Fruit fly (Drosophila melanogaster): ENCODE measurements around the gene p24-2.

DNA sequence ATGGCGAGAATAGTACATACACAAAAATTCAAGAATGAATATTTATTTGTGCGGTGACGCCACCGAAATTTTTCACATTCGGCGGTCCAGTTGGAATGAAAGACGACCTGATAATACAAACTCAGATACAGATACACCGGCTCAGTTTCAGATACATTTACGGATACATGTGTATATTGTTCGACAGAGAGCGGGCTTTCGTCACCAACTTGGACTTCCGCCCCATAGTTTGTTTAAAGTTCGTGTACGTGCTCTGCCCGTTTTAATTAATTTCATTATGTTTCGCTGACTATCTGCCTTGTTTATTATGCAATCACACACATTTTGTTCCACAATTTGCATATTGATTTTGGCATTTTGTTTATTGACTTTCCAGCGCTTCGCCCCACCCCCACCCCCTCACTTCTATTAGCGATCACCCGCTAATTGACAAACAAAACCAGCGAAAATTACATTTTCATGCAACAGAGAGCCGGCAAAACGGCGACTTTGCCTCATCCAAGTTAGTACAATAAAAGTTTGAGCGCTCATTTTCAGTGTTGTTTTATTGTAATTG, 8.6 kb upstream of the p24-2 start:
- no peak for TF ChIP-seq pan (optimal IDR thresholded peaks at IDR 0.05)
- TF ChIP-seq psq (optimal IDR thresholded peaks at IDR 0.05), result no peak
- TF ChIP-seq CG8478 (optimal IDR thresholded peaks at IDR 0.05), result no peak
